Fruit fly (Drosophila melanogaster): ENCODE data around the gene CG13674.
A peak's percentile ranks its signal among the peaks of the same experiment; 100 is the strongest.

Gene CG13674

DNA sequence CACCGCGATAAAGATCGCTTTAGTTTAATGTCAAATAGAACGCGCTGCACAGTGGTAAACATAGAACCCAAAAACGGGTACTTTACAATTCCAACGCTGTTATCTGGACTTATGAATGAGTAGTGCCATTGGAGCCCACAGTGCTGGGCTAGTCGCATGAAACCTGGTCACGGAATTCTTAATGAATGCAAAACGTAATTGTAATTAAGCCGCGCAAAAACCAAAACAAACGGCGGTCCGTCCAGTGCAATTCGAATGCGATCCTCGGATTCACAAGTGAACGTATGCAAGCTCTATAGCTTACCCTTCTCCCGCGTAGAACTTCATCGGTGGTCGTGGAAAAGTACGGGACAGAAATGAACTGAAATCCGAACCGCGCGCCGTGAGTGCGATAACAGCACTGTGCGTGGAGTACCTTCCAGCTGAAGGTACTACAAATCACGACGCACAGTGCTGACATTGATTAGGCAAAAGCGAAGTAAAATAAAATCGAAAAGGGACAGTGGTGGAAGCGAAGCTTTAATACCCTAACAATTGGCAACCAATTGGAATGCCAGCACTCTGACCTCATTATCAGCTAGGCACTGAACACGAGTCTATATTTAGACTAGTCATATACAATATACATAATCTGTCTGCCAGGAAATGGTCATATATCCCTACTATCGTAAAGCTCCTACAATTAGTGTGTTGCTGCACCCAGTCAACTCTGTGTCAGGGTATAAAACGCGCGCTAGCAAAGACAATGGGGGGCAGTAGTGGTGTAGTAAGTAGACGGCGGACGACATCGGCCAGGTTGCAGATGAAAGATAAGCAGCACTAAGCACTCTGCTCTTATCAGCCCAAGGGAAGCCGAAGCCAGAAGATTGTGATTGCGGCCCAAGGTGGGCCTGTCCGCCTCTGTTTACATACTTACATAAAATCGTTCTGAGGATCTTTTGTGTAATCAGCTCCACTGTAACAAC, 33.2 kb downstream of the CG13674 start (continued):
- peak; percentile 9 for TF ChIP-seq CG10267 (tag; optimal IDR thresholded peaks at IDR 0.05)
- TF ChIP-seq MBD-R2 (GFP tag; IDR thresholded peaks at IDR 0.05), result peak; percentile 6; the same call in 1 of the 2 replicates
- peak; percentile 4 for TF ChIP-seq CG6765 (GFP tag; optimal IDR thresholded peaks at IDR 0.05)
- peak; percentile 71; the same call in 1 of the 2 replicates for TF ChIP-seq GATAe (GFP tag; conservative IDR thresholded peaks at IDR 0.05)
- TF ChIP-seq MESR4 (GFP tag; optimal IDR thresholded peaks at IDR 0.05), result no peak
- TF ChIP-seq insv (GFP tag; optimal IDR thresholded peaks at IDR 0.05), result no peak
- no peak for TF ChIP-seq ro (GFP tag; IDR thresholded peaks at IDR 0.05)
- TF ChIP-seq ase (GFP tag; IDR thresholded peaks at IDR 0.05), result 0 out of 3 replicates have a peak, but pooled peaks have one; percentile 37
- TF ChIP-seq Bdp1 (GFP tag; optimal IDR thresholded peaks at IDR 0.05), result peak; percentile 3
- peak; percentile 12 for TF ChIP-seq Camta (GFP tag; optimal IDR thresholded peaks at IDR 0.05)
- peak; percentile 42; the same call in 1 of the 2 replicates for TF ChIP-seq CG4730 (GFP tag; IDR thresholded peaks at IDR 0.05)
- no peak for TF ChIP-seq Six4 (GFP tag; optimal IDR thresholded peaks at IDR 0.05)
- TF ChIP-seq dimm (GFP tag; IDR thresholded peaks at IDR 0.05), result no peak
- no peak for TF ChIP-seq Ravus (GFP tag; IDR thresholded peaks at IDR 0.05)
- TF ChIP-seq sd (tag; optimal IDR thresholded peaks at IDR 0.05), result peak; percentile 43
- no peak for TF ChIP-seq Tbp (GFP tag; optimal IDR thresholded peaks at IDR 0.05)
- TF ChIP-seq nerfin-2 (GFP tag; IDR thresholded peaks at IDR 0.05; ENCODE audit: partially characterized antibody), result no peak
- peak; percentile 9 for TF ChIP-seq pros (GFP tag; optimal IDR thresholded peaks at IDR 0.05)
- no peak for TF ChIP-seq CG17568 (GFP tag; optimal IDR thresholded peaks at IDR 0.05)
- peak; percentile 11 for TF ChIP-seq CG6683 (GFP tag; optimal IDR thresholded peaks at IDR 0.05)
- TF ChIP-seq cato (GFP tag; optimal IDR thresholded peaks at IDR 0.05; ENCODE audit: borderline replicate concordance), result no peak
- TF ChIP-seq danr (GFP tag; IDR thresholded peaks at IDR 0.05), result peak; percentile 38; the same call in 1 of the 2 replicates
- TF ChIP-seq CG9932 (GFP tag; IDR thresholded peaks at IDR 0.05), result peak; percentile 62
- no peak for TF ChIP-seq schlank (tag; optimal IDR thresholded peaks at IDR 0.05)
- TF ChIP-seq CG12299 (tag; optimal IDR thresholded peaks at IDR 0.05), result peak; percentile 10
- peak; percentile 34 for TF ChIP-seq CG6813 (GFP tag; optimal IDR thresholded peaks at IDR 0.05)
- TF ChIP-seq CG11723 (GFP tag; optimal IDR thresholded peaks at IDR 0.05), result no peak
- TF ChIP-seq CG6254 (GFP tag; optimal IDR thresholded peaks at IDR 0.05), result peak; percentile 21
- TF ChIP-seq MTF-1 (GFP tag; optimal IDR thresholded peaks at IDR 0.05; ENCODE audit: borderline replicate concordance), result no peak
- TF ChIP-seq Hr51 (GFP tag; optimal IDR thresholded peaks at IDR 0.05), result peak; percentile 37 to 62
- TF ChIP-seq prd (optimal IDR thresholded peaks at IDR 0.05), result no peak
- TF ChIP-seq prd (GFP tag; IDR thresholded peaks at IDR 0.05), result peak; percentile 60
- TF ChIP-seq CG7556 (GFP tag; optimal IDR thresholded peaks at IDR 0.05), result peak; percentile 38
- TF ChIP-seq CG6791 (GFP tag; IDR thresholded peaks at IDR 0.05; ENCODE audit: partially characterized antibody), result no peak
- no peak for TF ChIP-seq CG4328 (GFP tag; optimal IDR thresholded peaks at IDR 0.05)
- no peak for TF ChIP-seq Drgx (GFP tag; IDR thresholded peaks at IDR 0.05)
- no peak for TF ChIP-seq wek (GFP tag; optimal IDR thresholded peaks at IDR 0.05)
- no peak for TF ChIP-seq CG8359 (GFP tag; optimal IDR thresholded peaks at IDR 0.05; ENCODE audit: borderline replicate concordance)
- no peak for TF ChIP-seq en (GFP tag; optimal IDR thresholded peaks at IDR 0.05)
- TF ChIP-seq CG17359 (tag; optimal IDR thresholded peaks at IDR 0.05), result peak; percentile 43
- peak; percentile 37 for TF ChIP-seq bab2 (GFP tag; optimal IDR thresholded peaks at IDR 0.05)
- no peak for TF ChIP-seq hth (optimal IDR thresholded peaks at IDR 0.05)
- no peak for TF ChIP-seq gcm2 (GFP tag; optimal IDR thresholded peaks at IDR 0.05)
- TF ChIP-seq CG1602 (GFP tag; optimal IDR thresholded peaks at IDR 0.05), result peak; percentile 42
- 0 out of 2 replicates have a peak, but pooled peaks have one; percentile 13 for TF ChIP-seq Scr (GFP tag; IDR thresholded peaks at IDR 0.05; ENCODE audit: partially characterized antibody)
- peak; percentile 28 for TF ChIP-seq tin (GFP tag; optimal IDR thresholded peaks at IDR 0.05)
- TF ChIP-seq Doc2 (GFP tag; IDR thresholded peaks at IDR 0.05), result 0 out of 2 replicates have a peak, but pooled peaks have one; percentile 32

Data from whole organism, embryonic.